Worm (Caenorhabditis elegans): ENCODE results near the gene F17C8.9.

DNA sequence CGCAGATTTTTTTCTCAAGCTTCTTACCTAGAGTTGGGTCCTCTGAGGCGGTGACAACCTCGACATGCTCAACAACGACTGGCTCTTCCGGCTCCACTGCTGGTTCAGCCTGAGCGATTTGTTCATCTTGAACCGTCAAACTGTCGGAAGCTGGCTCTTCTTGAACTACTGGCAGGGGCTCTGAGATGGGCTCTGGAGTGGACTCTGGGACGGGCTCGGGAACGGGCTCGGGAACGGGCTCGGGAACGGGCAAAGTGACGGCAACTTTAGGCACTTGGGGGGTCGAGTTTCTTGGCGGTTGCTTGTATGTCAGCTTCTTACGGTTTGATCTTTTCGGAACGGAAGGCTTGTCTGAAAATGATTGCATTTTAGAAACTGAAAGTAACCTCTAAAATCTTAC is 28.7 kb downstream of the F17C8.9 start:
- TF ChIP-seq lin-35 (GFP tag; optimal IDR thresholded peaks at IDR 0.05) (no peak), rnt-1 (tag; optimal IDR thresholded peaks at IDR 0.05) (no peak), pqm-1 (tag; optimal IDR thresholded peaks at IDR 0.05) (no peak), snpc-4 (tag; optimal IDR thresholded peaks at IDR 0.05) (no peak), nhr-28 (tag; optimal IDR thresholded peaks at IDR 0.05) (no peak), unc-62 (GFP tag; optimal IDR thresholded peaks at IDR 0.05) (no peak), lin-13 (GFP tag; optimal IDR thresholded peaks at IDR 0.05) (no peak), nhr-76 (tag; optimal IDR thresholded peaks at IDR 0.05) (no peak), elt-3 (tag; optimal IDR thresholded peaks at IDR 0.05) (no peak), lsy-2 (tag; optimal IDR thresholded peaks at IDR 0.05) (no peak)
